Worm (Caenorhabditis elegans): ENCODE results near the gene svh-1.

ce11 chrIV:8221946-8222345 is 15.5 kb downstream of the svh-1 start, which contains the start of gene gpx-6:
- no peak for TF ChIP-seq ceh-19 (GFP tag; optimal IDR thresholded peaks at IDR 0.05)
- TF ChIP-seq tbx-2 (tag; optimal IDR thresholded peaks at IDR 0.05), result no peak

All from whole organism, late embryonic.